Worm (Caenorhabditis elegans) whole organism, mixed stage, embryonic: ENCODE results near the gene dsb-3.

ENCODE experiments used
- M03D4.4 ChIP-seq: sonication (generic microtip); optimal IDR thresholded peaks from 2 replicates; lab custom pipeline; 2017; ENCODE audit warnings: mild to moderate bottlenecking, missing genetic modification characterization, missing compliant biosample characterization
- blmp-1 ChIP-seq: fragments of 150-350 bp; optimal IDR thresholded peaks from 2 replicates; lab custom pipeline; 2014; ENCODE audit warnings: missing biosample characterization, missing genetic modification characterization
- nhr-12 ChIP-seq: fragments of 150-350 bp; optimal IDR thresholded peaks from 2 replicates; lab custom pipeline; 2014; ENCODE audit warnings: missing biosample characterization, missing genetic modification characterization
- nhr-2 ChIP-seq: fragments of 150-350 bp; optimal IDR thresholded peaks from 2 replicates; lab custom pipeline; 2014; ENCODE audit warnings: missing biosample characterization, missing genetic modification characterization
- nhr-237 ChIP-seq: fragments of 150-350 bp; optimal IDR thresholded peaks from 2 replicates; lab custom pipeline; 2014; ENCODE audit warnings: missing biosample characterization, missing genetic modification characterization
- snpc-4 ChIP-seq: fragments of 150-350 bp; optimal IDR thresholded peaks from 2 replicates; lab custom pipeline; 2014; ENCODE audit warnings: missing biosample characterization, missing genetic modification characterization

ce11 chrIV:7728402-7728963 lies 30.9 kb downstream of the dsb-3 start, which contains the start of gene sucg-1:
- TF ChIP-seq M03D4.4 (tag; lab: Kevin White, UChicago) (no peak), snpc-4 (tag; lab: Kevin White, UChicago) (no peak), nhr-237 (tag; lab: Kevin White, UChicago) (no peak), nhr-2 (tag; lab: Kevin White, UChicago) (no peak), nhr-12 (tag; lab: Kevin White, UChicago) (no peak), blmp-1 (no peak)
